Fruit fly (Drosophila melanogaster): Measurements from ENCODE around the gene CG12321.
A peak's percentile ranks its signal among the peaks of the same experiment; 100 is the strongest.

Gene CG12321

dm6 chr3R:18146629-18147028 is 41.9 kb downstream of the CG12321 start (continued):
- no peak for TF ChIP-seq Sox15 (GFP tag; optimal IDR thresholded peaks at IDR 0.05)
- peak; percentile 10 for TF ChIP-seq CG6276 (GFP tag; optimal IDR thresholded peaks at IDR 0.05)
- TF ChIP-seq ss (GFP tag; optimal IDR thresholded peaks at IDR 0.05): peak; percentile 63 to 90
- peak; percentile 67 for TF ChIP-seq spab (GFP tag; optimal IDR thresholded peaks at IDR 0.05)
- no peak for TF ChIP-seq vri (GFP tag; optimal IDR thresholded peaks at IDR 0.05)
- TF ChIP-seq CG6854 (GFP tag; optimal IDR thresholded peaks at IDR 0.05): peak; percentile 23
- peak; percentile 40; the same call in 1 of the 2 replicates for TF ChIP-seq CG15336 (GFP tag; IDR thresholded peaks at IDR 0.05)
- peak; percentile 43 for TF ChIP-seq Ets96B (tag; optimal IDR thresholded peaks at IDR 0.05)
- TF ChIP-seq svp (GFP tag): peak; percentile 55

- TF ChIP-seq CG11294 (GFP tag; IDR thresholded peaks at IDR 0.05) (no peak), topi (GFP tag; optimal IDR thresholded peaks at IDR 0.05) (no peak), CG31627 (GFP tag; optimal IDR thresholded peaks at IDR 0.05) (no peak), svp (GFP tag) (peak; percentile 35)
Observed at dm6 chr3R:18144853-18145252, 43.7 kb downstream of the CG12321 start.
